Worm (Caenorhabditis elegans): ENCODE measurements around the gene fbxb-34.

The fbxb-34 gene

DNA sequence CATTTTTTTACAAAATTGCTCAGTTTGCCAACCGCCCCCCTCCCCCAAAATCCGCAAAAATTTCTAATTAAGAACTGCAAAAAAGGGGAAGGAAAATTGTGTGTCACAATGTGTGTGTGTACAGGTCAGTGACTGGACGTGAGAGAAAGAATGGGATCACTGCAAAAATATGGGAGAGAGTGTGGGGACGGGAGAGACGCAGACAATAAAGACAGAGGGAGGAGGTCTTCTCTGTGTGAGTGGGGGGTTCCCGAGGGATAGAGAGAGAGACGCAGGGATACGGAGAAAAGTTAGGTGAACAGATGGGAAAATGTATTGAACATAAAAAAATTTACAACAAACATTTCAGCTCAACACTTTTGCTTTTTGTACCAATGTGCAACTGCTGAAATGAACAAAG, 38.3 kb downstream of the fbxb-34 start:
- TF ChIP-seq zag-1 (tag; optimal IDR thresholded peaks at IDR 0.05) = no peak
- TF ChIP-seq nhr-11 (tag; optimal IDR thresholded peaks at IDR 0.05) = no peak
- no peak for TF ChIP-seq elt-3 (tag; optimal IDR thresholded peaks at IDR 0.05)
- TF ChIP-seq nhr-25 (tag; optimal IDR thresholded peaks at IDR 0.05) = peak; percentile 73
- TF ChIP-seq aly-2 (tag; optimal IDR thresholded peaks at IDR 0.05) = no peak
- TF ChIP-seq egl-27 (tag; optimal IDR thresholded peaks at IDR 0.05) = peak; percentile 1
- TF ChIP-seq ceh-82 (tag; optimal IDR thresholded peaks at IDR 0.05) = no peak
- TF ChIP-seq ZK546.5 (tag; optimal IDR thresholded peaks at IDR 0.05) = no peak
- no peak for TF ChIP-seq nhr-6 (tag; optimal IDR thresholded peaks at IDR 0.05)
- peak; percentile 56 for TF ChIP-seq sma-3 (GFP tag; optimal IDR thresholded peaks at IDR 0.05)
- no peak for TF ChIP-seq elt-1 (tag; optimal IDR thresholded peaks at IDR 0.05)
- TF ChIP-seq sma-9 (GFP tag; optimal IDR thresholded peaks at IDR 0.05) = peak; percentile 59
- no peak for TF ChIP-seq sma-9 (tag; optimal IDR thresholded peaks at IDR 0.05)
- TF ChIP-seq mdl-1 (tag; optimal IDR thresholded peaks at IDR 0.05) = no peak
- no peak for TF ChIP-seq ztf-1 (GFP tag; conservative IDR thresholded peaks at IDR 0.05)
- TF ChIP-seq fos-1 (tag; optimal IDR thresholded peaks at IDR 0.05) = peak; percentile 63
- peak; percentile 53 for TF ChIP-seq gmeb-1 (tag; optimal IDR thresholded peaks at IDR 0.05)
- TF ChIP-seq ztf-11 (tag; optimal IDR thresholded peaks at IDR 0.05) = no peak
- no peak for TF ChIP-seq peb-1 (tag; optimal IDR thresholded peaks at IDR 0.05)
- no peak for TF ChIP-seq nhr-77 (tag; optimal IDR thresholded peaks at IDR 0.05)
- no peak for TF ChIP-seq ztf-4 (tag; optimal IDR thresholded peaks at IDR 0.05)
- TF ChIP-seq unc-39 (tag; optimal IDR thresholded peaks at IDR 0.05) = no peak
- peak; percentile 36 for TF ChIP-seq nhr-129 (tag; optimal IDR thresholded peaks at IDR 0.05)
- no peak for TF ChIP-seq unc-62 (GFP tag; optimal IDR thresholded peaks at IDR 0.05)
- no peak for TF ChIP-seq ama-1 (optimal IDR thresholded peaks at IDR 0.05)
- no peak for TF ChIP-seq mab-5 (tag; optimal IDR thresholded peaks at IDR 0.05)
- TF ChIP-seq Y55F3AM.14 (GFP tag; optimal IDR thresholded peaks at IDR 0.05) = no peak
- TF ChIP-seq blmp-1 (tag; optimal IDR thresholded peaks at IDR 0.05; ENCODE audit: insufficient read depth) = peak; percentile 4
- TF ChIP-seq snpc-4 (tag; optimal IDR thresholded peaks at IDR 0.05) = no peak
- no peak for TF ChIP-seq nhr-23 (tag; optimal IDR thresholded peaks at IDR 0.05)
- TF ChIP-seq R02D3.7 (tag; optimal IDR thresholded peaks at IDR 0.05) = no peak
- TF ChIP-seq crh-2 (tag; optimal IDR thresholded peaks at IDR 0.05) = peak; percentile 3
- peak; percentile 46 for TF ChIP-seq C34F6.9 (tag; optimal IDR thresholded peaks at IDR 0.05)
- TF ChIP-seq lin-13 (GFP tag; optimal IDR thresholded peaks at IDR 0.05) = no peak
- no peak for TF ChIP-seq lin-11 (tag; optimal IDR thresholded peaks at IDR 0.05)
- TF ChIP-seq skn-1 (tag; optimal IDR thresholded peaks at IDR 0.05) = no peak
- TF ChIP-seq nhr-12 (tag; optimal IDR thresholded peaks at IDR 0.05) = no peak
- no peak for TF ChIP-seq nhr-21 (tag; optimal IDR thresholded peaks at IDR 0.05)
- no peak for TF ChIP-seq alr-1 (tag; optimal IDR thresholded peaks at IDR 0.05)
- TF ChIP-seq mbf-1 (tag; optimal IDR thresholded peaks at IDR 0.05) = no peak
- TF ChIP-seq dmd-4 (tag; optimal IDR thresholded peaks at IDR 0.05) = no peak
- TF ChIP-seq lin-39 (tag; optimal IDR thresholded peaks at IDR 0.05) = no peak
- TF ChIP-seq lsy-2 (tag; optimal IDR thresholded peaks at IDR 0.05) = no peak
- TF ChIP-seq nhr-237 (tag; optimal IDR thresholded peaks at IDR 0.05) = no peak
- no peak for TF ChIP-seq ceh-16 (tag; optimal IDR thresholded peaks at IDR 0.05)
- TF ChIP-seq sem-4 (tag; optimal IDR thresholded peaks at IDR 0.05) = no peak
- peak; percentile 74 for TF ChIP-seq F13H6.1 (tag; optimal IDR thresholded peaks at IDR 0.05)
- no peak for TF ChIP-seq unc-55 (GFP tag; optimal IDR thresholded peaks at IDR 0.05)
- TF ChIP-seq nhr-10 (tag; optimal IDR thresholded peaks at IDR 0.05) = no peak

DNA sequence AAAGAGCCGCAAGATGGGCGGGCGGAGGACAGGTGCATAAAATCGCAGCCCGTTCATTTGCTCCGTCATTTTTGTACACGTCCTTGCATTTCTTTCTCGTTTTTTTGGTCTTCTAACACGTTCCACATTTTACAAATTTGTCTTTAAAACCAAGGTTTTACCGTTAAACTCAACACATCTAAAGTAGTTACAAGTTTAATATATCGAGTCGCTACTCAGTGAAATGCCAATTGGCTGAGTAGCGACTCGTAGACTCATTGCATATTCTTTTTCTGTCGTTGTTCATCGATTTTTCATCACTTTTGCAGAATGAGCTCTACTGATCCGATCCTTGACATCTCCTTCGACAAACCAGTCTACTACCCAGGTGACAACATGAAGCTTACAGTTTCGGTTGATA, 39.6 kb downstream of the fbxb-34 start, which contains the start of gene arrd-1:
Gene arrd-1 (plus strand): TSS at position 301 of the 400 bp plus-strand sequence.
- no peak for TF ChIP-seq Y55F3AM.14 (GFP tag; optimal IDR thresholded peaks at IDR 0.05)
- no peak for TF ChIP-seq lsy-2 (tag; optimal IDR thresholded peaks at IDR 0.05)
- no peak for TF ChIP-seq ztf-4 (tag; optimal IDR thresholded peaks at IDR 0.05)
- no peak for TF ChIP-seq elt-3 (tag; optimal IDR thresholded peaks at IDR 0.05)
- no peak for TF ChIP-seq crh-2 (tag; optimal IDR thresholded peaks at IDR 0.05)
- TF ChIP-seq sma-3 (GFP tag; optimal IDR thresholded peaks at IDR 0.05) = no peak
- TF ChIP-seq ZK546.5 (tag; optimal IDR thresholded peaks at IDR 0.05) = no peak
- TF ChIP-seq sem-4 (tag; optimal IDR thresholded peaks at IDR 0.05) = no peak
- TF ChIP-seq sma-9 (GFP tag; optimal IDR thresholded peaks at IDR 0.05) = no peak
- TF ChIP-seq sma-9 (tag; optimal IDR thresholded peaks at IDR 0.05) = no peak
- TF ChIP-seq fos-1 (tag; optimal IDR thresholded peaks at IDR 0.05) = no peak
- TF ChIP-seq elt-1 (tag; optimal IDR thresholded peaks at IDR 0.05) = no peak
- TF ChIP-seq ama-1 (optimal IDR thresholded peaks at IDR 0.05) = no peak

All from whole organism, L2 larva.